Fruit fly (Drosophila melanogaster) whole organism, prepupa: ENCODE data around the gene CG14712.

ENCODE experiments used
- CG11294 ChIP-seq: fragments of 200-800 bp; sonication (Bioruptor generic); IDR thresholded peaks from 2 replicates; pipeline ENCODE4 v1.3.6; 2022; ENCODE audit warnings: missing biosample characterization, missing genetic modification characterization
- CG11762 ChIP-seq: fragments of 200-800 bp; sonication (Bioruptor generic); optimal IDR thresholded peaks from 3 replicates; lab custom pipeline; 2016; ENCODE audit warnings: missing biosample characterization, missing genetic modification characterization; ENCODE audit not compliant: insufficient read depth
- CG11902 ChIP-seq: fragments of 200-800 bp; sonication (Bioruptor generic); optimal IDR thresholded peaks from 3 replicates; lab custom pipeline; 2016; ENCODE audit warnings: missing biosample characterization, missing genetic modification characterization
- CG15336 ChIP-seq: fragments of 200-800 bp; sonication (Bioruptor generic); IDR thresholded peaks from 2 replicates; pipeline ENCODE4 v1.3.6; 2022; ENCODE audit warnings: missing biosample characterization, missing genetic modification characterization
- CG1621 ChIP-seq: fragments of 200-800 bp; sonication (Bioruptor generic); optimal IDR thresholded peaks from 3 replicates; lab custom pipeline; 2018; ENCODE audit warnings: missing biosample characterization, mild to moderate bottlenecking, missing genetic modification characterization
- CG16779 ChIP-seq: fragments of 200-800 bp; sonication (Bioruptor generic); optimal IDR thresholded peaks from 3 replicates; lab custom pipeline; 2017; ENCODE audit warnings: missing biosample characterization, mild to moderate bottlenecking, missing genetic modification characterization
- CG32006 ChIP-seq: fragments of 200-800 bp; sonication (Bioruptor generic); optimal IDR thresholded peaks from 3 replicates; lab custom pipeline; 2017; ENCODE audit warnings: missing biosample characterization, mild to moderate bottlenecking, missing genetic modification characterization
- CG34406 ChIP-seq: fragments of 200-800 bp; sonication (Bioruptor generic); optimal IDR thresholded peaks from 3 replicates; lab custom pipeline; 2016; ENCODE audit warnings: missing biosample characterization, missing genetic modification characterization
- CG3919 ChIP-seq: fragments of 200-800 bp; sonication (Bioruptor generic); optimal IDR thresholded peaks from 3 replicates; lab custom pipeline; 2016; ENCODE audit warnings: missing biosample characterization, missing genetic modification characterization
- CG6163 ChIP-seq: fragments of 200-800 bp; sonication (Bioruptor generic); IDR thresholded peaks from 3 replicates; pipeline ENCODE4 v1.3.6; 2022; ENCODE audit warnings: missing biosample characterization, missing genetic modification characterization
- CG6276 ChIP-seq: fragments of 200-800 bp; sonication (Bioruptor generic); optimal IDR thresholded peaks from 2 replicates; lab custom pipeline; 2017; ENCODE audit warnings: missing biosample characterization, mild to moderate bottlenecking, missing genetic modification characterization
- CG6792 ChIP-seq: fragments of 200-800 bp; sonication (Bioruptor generic); optimal IDR thresholded peaks from 3 replicates; lab custom pipeline; 2016; ENCODE audit warnings: missing biosample characterization, missing genetic modification characterization
- CG6808 ChIP-seq: fragments of 200-800 bp; sonication (Bioruptor generic); optimal IDR thresholded peaks from 3 replicates; lab custom pipeline; 2017; ENCODE audit warnings: missing biosample characterization, missing genetic modification characterization, mild to moderate bottlenecking, moderate library complexity, missing genetic modification reagents
- CG6854 ChIP-seq: fragments of 200-800 bp; sonication (Bioruptor generic); optimal IDR thresholded peaks from 2 replicates; lab custom pipeline; 2017; ENCODE audit warnings: missing biosample characterization, mild to moderate bottlenecking, missing genetic modification characterization
- CG7368 ChIP-seq: fragments of 200-800 bp; sonication (Bioruptor generic); optimal IDR thresholded peaks from 3 replicates; lab custom pipeline; 2016; ENCODE audit warnings: missing biosample characterization, missing genetic modification characterization
- CG8119 ChIP-seq: fragments of 200-800 bp; sonication (Bioruptor generic); IDR thresholded peaks from 3 replicates; pipeline ENCODE4 v1.3.6; 2022; ENCODE audit warnings: missing biosample characterization, missing genetic modification characterization
- CG8319 ChIP-seq: fragments of 200-800 bp; sonication (Bioruptor generic); optimal IDR thresholded peaks from 3 replicates; lab custom pipeline; 2016; ENCODE audit warnings: missing biosample characterization, missing genetic modification characterization
- CG8632 ChIP-seq: fragments of 200-800 bp; sonication (Bioruptor generic); optimal IDR thresholded peaks from 3 replicates; lab custom pipeline; 2016; ENCODE audit warnings: missing biosample characterization, missing genetic modification characterization
- CG9139 ChIP-seq: fragments of 200-800 bp; sonication (Bioruptor generic); optimal IDR thresholded peaks from 3 replicates; lab custom pipeline; 2017; ENCODE audit warnings: missing biosample characterization, mild to moderate bottlenecking, missing genetic modification characterization
- Eip75B ChIP-seq: fragments of 200-800 bp; sonication (Bioruptor generic); optimal IDR thresholded peaks from 3 replicates; lab custom pipeline; 2016; ENCODE audit warnings: missing biosample characterization, missing genetic modification characterization
- Eip78C ChIP-seq: fragments of 200-800 bp; sonication (Bioruptor generic); peaks from one replicate; lab custom pipeline; 2016; ENCODE audit warnings: missing biosample characterization, missing genetic modification characterization
- Eip93F ChIP-seq: fragments of 200-800 bp; sonication (Bioruptor generic); optimal IDR thresholded peaks from 2 replicates; lab custom pipeline; 2016; ENCODE audit warnings: missing biosample characterization, mild to moderate bottlenecking, missing genetic modification characterization
- Ets21C ChIP-seq: fragments of 200-800 bp; sonication (Bioruptor generic); optimal IDR thresholded peaks from 3 replicates; lab custom pipeline; 2016; ENCODE audit warnings: missing biosample characterization, missing genetic modification characterization
- Ets96B ChIP-seq: fragments of 200-800 bp; optimal IDR thresholded peaks from 2 replicates; lab custom pipeline; 2019; ENCODE audit warnings: missing biosample characterization, mild to moderate bottlenecking, missing genetic modification characterization, moderate library complexity
- Hr4 ChIP-seq: fragments of 200-800 bp; sonication (Bioruptor generic); optimal IDR thresholded peaks from 3 replicates; lab custom pipeline; 2016; ENCODE audit warnings: missing biosample characterization, missing genetic modification characterization
- Lpt ChIP-seq: fragments of 200-800 bp; sonication (Bioruptor generic); optimal IDR thresholded peaks from 3 replicates; lab custom pipeline; 2016; ENCODE audit warnings: missing biosample characterization, missing genetic modification characterization
- OdsH ChIP-seq: fragments of 200-800 bp; sonication (Bioruptor generic); optimal IDR thresholded peaks from 3 replicates; lab custom pipeline; 2016; ENCODE audit warnings: missing biosample characterization, missing genetic modification characterization
- Smox ChIP-seq: fragments of 200-800 bp; sonication (Bioruptor generic); optimal IDR thresholded peaks from 3 replicates; lab custom pipeline; 2016; ENCODE audit warnings: missing biosample characterization, missing genetic modification characterization
- Sox102F ChIP-seq: fragments of 200-800 bp; sonication (Bioruptor generic); optimal IDR thresholded peaks from 2 replicates; lab custom pipeline; 2016; ENCODE audit warnings: missing biosample characterization, mild to moderate bottlenecking, missing genetic modification characterization
- Sox15 ChIP-seq: fragments of 200-800 bp; sonication (Bioruptor generic); optimal IDR thresholded peaks from 3 replicates; lab custom pipeline; 2016; ENCODE audit warnings: missing biosample characterization, missing genetic modification characterization
- acj6 ChIP-seq: fragments of 200-800 bp; sonication (Bioruptor generic); optimal IDR thresholded peaks from 3 replicates; lab custom pipeline; 2016; ENCODE audit warnings: missing biosample characterization, missing genetic modification characterization
- cyc ChIP-seq: fragments of 200-800 bp; sonication (Bioruptor generic); optimal IDR thresholded peaks from 3 replicates; lab custom pipeline; 2016; ENCODE audit warnings: missing biosample characterization, missing genetic modification characterization
- dac ChIP-seq: fragments of 200-800 bp; sonication (Bioruptor generic); optimal IDR thresholded peaks from 2 replicates; lab custom pipeline; 2017; ENCODE audit warnings: missing biosample characterization, mild to moderate bottlenecking, missing genetic modification characterization
- dsx ChIP-seq: fragments of 200-800 bp; optimal IDR thresholded peaks from 3 replicates; lab custom pipeline; 2019; ENCODE audit warnings: missing biosample characterization, mild to moderate bottlenecking, missing genetic modification characterization, moderate library complexity; ENCODE audit not compliant: poor library complexity, severe bottlenecking
- eg ChIP-seq: fragments of 200-800 bp; sonication (Bioruptor generic); IDR thresholded peaks from 3 replicates; pipeline ENCODE4 v1.3.6; 2022; ENCODE audit warnings: missing biosample characterization, missing genetic modification characterization
- esn ChIP-seq: fragments of 200-800 bp; sonication (Bioruptor generic); optimal IDR thresholded peaks from 2 replicates; lab custom pipeline; 2016; ENCODE audit warnings: missing biosample characterization, mild to moderate bottlenecking, missing genetic modification characterization, moderate library complexity
- fd59A ChIP-seq: fragments of 200-800 bp; sonication (Bioruptor generic); optimal IDR thresholded peaks from 2 replicates; lab custom pipeline; 2017; ENCODE audit warnings: missing biosample characterization, mild to moderate bottlenecking, missing genetic modification characterization, missing genetic modification reagents
- fkh ChIP-seq: fragments of 200-800 bp; sonication (Bioruptor generic); optimal IDR thresholded peaks from 3 replicates; lab custom pipeline; 2017; ENCODE audit warnings: missing biosample characterization, mild to moderate bottlenecking, missing genetic modification characterization, moderate library complexity
- lz ChIP-seq: fragments of 200-800 bp; sonication (Bioruptor generic); optimal IDR thresholded peaks from 3 replicates; lab custom pipeline; 2016; ENCODE audit warnings: missing biosample characterization, missing genetic modification characterization
- pdm3 ChIP-seq: fragments of 200-800 bp; sonication (Bioruptor generic); optimal IDR thresholded peaks from 3 replicates; lab custom pipeline; 2016; ENCODE audit warnings: missing biosample characterization, missing genetic modification characterization
- salr ChIP-seq, 2 experiments: fragments of 200-800 bp; sonication (Bioruptor generic); optimal IDR thresholded peaks; 3 replicates each; lab custom pipeline; 2016 to 2018; ENCODE audit warnings: missing biosample characterization in 2 of 2, missing genetic modification characterization in 2 of 2, mild to moderate bottlenecking in 1 of 2
- spab ChIP-seq: fragments of 200-800 bp; sonication (Bioruptor generic); optimal IDR thresholded peaks from 2 replicates; lab custom pipeline; 2017; ENCODE audit warnings: missing biosample characterization, mild to moderate bottlenecking, missing genetic modification characterization, missing genetic modification reagents
- svp ChIP-seq: fragments of 200-800 bp; sonication (Bioruptor generic); peaks from one replicate; lab custom pipeline; 2016; ENCODE audit warnings: missing biosample characterization, missing genetic modification characterization
- topi ChIP-seq: fragments of 200-800 bp; sonication (Bioruptor generic); optimal IDR thresholded peaks from 3 replicates; lab custom pipeline; 2016; ENCODE audit warnings: missing biosample characterization, missing genetic modification characterization
- vri ChIP-seq: fragments of 200-800 bp; sonication (Bioruptor generic); optimal IDR thresholded peaks from 3 replicates; lab custom pipeline; 2016; ENCODE audit warnings: missing biosample characterization, mild to moderate bottlenecking, missing genetic modification characterization

Gene CG14712

dm6 chr3R:11650105-11651039 lies 21.8 kb downstream of the CG14712 start, which contains the start of the genes Csk and Elp1 (continued):
- TF ChIP-seq Smox (GFP tag; lab: Kevin White, UChicago) (peak; percentile 29), CG9139 (no peak), spab (no peak), esn (GFP tag; lab: Kevin White, UChicago) (peak; percentile 66), topi (GFP tag; lab: Kevin White, UChicago) (peak; percentile 39), CG6792 (GFP tag; lab: Kevin White, UChicago) (peak; percentile 12), CG6808 (GFP tag; lab: Kevin White, UChicago) (peak; percentile 6), CG11762 (no peak), Ets21C (GFP tag; lab: Kevin White, UChicago) (peak; percentile 13), svp (GFP tag; lab: Kevin White, UChicago) (peak; percentile 52), CG6276 (GFP tag; lab: Kevin White, UChicago) (no peak), CG8319 (GFP tag; lab: Kevin White, UChicago) (peak; percentile 45), CG32006 (GFP tag; lab: Kevin White, UChicago) (peak; percentile 43), dac (GFP tag; lab: Kevin White, UChicago) (peak; percentile 3), acj6 (GFP tag; lab: Kevin White, UChicago) (peak; percentile 46)

dm6 chr3R:11655873-11656374 lies 27.4 kb downstream of the CG14712 start, which contains the start of gene CG42327:
Gene CG42327, plus strand, starts transcription at chr3R:11656149.
- TF ChIP-seq CG8632 (GFP tag; lab: Kevin White, UChicago) (peak; percentile 93), CG11294 (peak; percentile 90), Lpt (GFP tag; lab: Kevin White, UChicago) (peak; percentile 98), dsx (peak; percentile 87), Hr4 (GFP tag; lab: Kevin White, UChicago) (peak; percentile 97), CG6854 (GFP tag; lab: Kevin White, UChicago) (peak; percentile 82), salr (GFP tag; optimal IDR thresholded peaks at IDR 0.05; lab: Kevin White, UChicago) (peak; percentile 85 to 95), CG11902 (GFP tag; lab: Kevin White, UChicago) (peak; percentile 81), dac (GFP tag; lab: Kevin White, UChicago) (peak; percentile 97), Sox102F (peak; percentile 96), Eip93F (GFP tag; lab: Kevin White, UChicago) (peak; percentile 91), Eip75B (GFP tag; lab: Kevin White, UChicago) (peak; percentile 94), svp (GFP tag; lab: Kevin White, UChicago) (peak; percentile 96), CG32006 (GFP tag; lab: Kevin White, UChicago) (peak; percentile 98), CG7368 (peak; percentile 95), CG1621 (tag; lab: Kevin White, UChicago) (peak; percentile 86), pdm3 (GFP tag; lab: Kevin White, UChicago) (peak; percentile 95), CG3919 (GFP tag; lab: Kevin White, UChicago) (peak; percentile 97), CG34406 (GFP tag; lab: Kevin White, UChicago) (peak; percentile 96), acj6 (GFP tag; lab: Kevin White, UChicago) (peak; percentile 96), spab (peak; percentile 90), vri (peak; percentile 93), eg (GFP tag; lab: Robert Waterston, UW) (peak; percentile 98), lz (GFP tag; lab: Kevin White, UChicago) (peak; percentile 91), CG9139 (peak; percentile 78), CG6276 (GFP tag; lab: Kevin White, UChicago) (peak; percentile 95), CG6163 (peak; percentile 99), CG15336 (peak; percentile 99), CG11762 (peak; percentile 94), fkh (GFP tag; lab: Kevin White, UChicago) (peak; percentile 86), Ets21C (GFP tag; lab: Kevin White, UChicago) (peak; percentile 87), cyc (GFP tag; lab: Kevin White, UChicago) (peak; percentile 90), fd59A (peak; percentile 83), Sox15 (GFP tag; lab: Kevin White, UChicago) (peak; percentile 80), CG6792 (GFP tag; lab: Kevin White, UChicago) (peak; percentile 95), Eip78C (GFP tag; lab: Kevin White, UChicago) (peak; percentile 99), OdsH (GFP tag; lab: Kevin White, UChicago) (peak; percentile 98), CG8119 (peak; percentile 99), CG16779 (tag; lab: Kevin White, UChicago) (peak; percentile 92), Ets96B (tag; lab: Kevin White, UChicago) (peak; percentile 94)
